Worm (Caenorhabditis elegans) whole organism, L4 larva: Measurements from ENCODE around the gene taco-1.
A peak's percentile ranks its signal among the peaks of the same experiment; 100 is the strongest.

Experiments
- F44E2.7 ChIP-seq: fragments of 200-800 bp; sonication (Bioruptor generic); IDR thresholded peaks from 2 replicates; pipeline ENCODE4 v2.1.2; 2022; ENCODE audit warnings: missing genetic modification characterization, missing compliant biosample characterization
- T26A8.4 ChIP-seq: fragments of 200-800 bp; sonication (Bioruptor generic); IDR thresholded peaks from 2 replicates; pipeline ENCODE4 v1.3.6; 2022; ENCODE audit warnings: missing genetic modification characterization, missing compliant biosample characterization
- Y75B8A.6 ChIP-seq: fragments of 200-800 bp; sonication (Bioruptor generic); IDR thresholded peaks from 2 replicates; pipeline ENCODE4 v1.3.6; 2022; ENCODE audit warnings: missing genetic modification reagents, missing genetic modification characterization, missing compliant biosample characterization
- ZK546.5 ChIP-seq, 2 experiments: sonication (generic microtip); optimal IDR thresholded peaks; 2 replicates each; lab custom pipeline; 2017; ENCODE audit warnings: missing biosample characterization in 2 of 2, missing genetic modification characterization in 2 of 2
- ama-1 ChIP-seq: fragments of 150-350 bp; optimal IDR thresholded peaks from 2 replicates; lab custom pipeline; 2014; ENCODE audit warnings: inconsistent platforms, mixed read lengths
- arid-1 ChIP-seq: fragments of 200-800 bp; sonication (Bioruptor generic); conservative IDR thresholded peaks from 2 replicates; pipeline ENCODE4 v1.3.6; 2022; ENCODE audit warnings: missing genetic modification reagents, missing genetic modification characterization, missing compliant biosample characterization
- attf-4 ChIP-seq: sonication (generic microtip); optimal IDR thresholded peaks from 3 replicates; lab custom pipeline; 2017; ENCODE audit warnings: missing biosample characterization, missing genetic modification characterization
- ceh-32 ChIP-seq: sonication (generic microtip); optimal IDR thresholded peaks from 2 replicates; lab custom pipeline; 2016; ENCODE audit warnings: mild to moderate bottlenecking, missing genetic modification characterization, missing compliant biosample characterization; ENCODE audit not compliant: poor library complexity
- cey-2 ChIP-seq: sonication (generic microtip); optimal IDR thresholded peaks from 3 replicates; lab custom pipeline; 2017; ENCODE audit warnings: missing genetic modification characterization, mild to moderate bottlenecking, missing compliant biosample characterization, antibody characterized with exemption, borderline replicate concordance; ENCODE audit not compliant: insufficient read depth
- ctbp-1 ChIP-seq: fragments of 200-800 bp; sonication (Bioruptor generic); IDR thresholded peaks from 2 replicates; pipeline ENCODE4 v1.3.6; 2022; ENCODE audit warnings: missing genetic modification reagents, missing genetic modification characterization, missing compliant biosample characterization
- dmd-6 ChIP-seq: fragments of 200-800 bp; sonication (Bioruptor generic); IDR thresholded peaks from 2 replicates; pipeline ENCODE4 v1.3.6; 2022; ENCODE audit warnings: missing genetic modification reagents, missing genetic modification characterization, missing compliant biosample characterization
- hlh-11 ChIP-seq: fragments of 200-800 bp; sonication (Bioruptor generic); optimal IDR thresholded peaks from 2 replicates; lab custom pipeline; 2018; ENCODE audit warnings: mild to moderate bottlenecking, missing genetic modification characterization, missing compliant biosample characterization
- hmg-1.1 ChIP-seq: fragments of 200-800 bp; sonication (Bioruptor generic); IDR thresholded peaks from 2 replicates; pipeline ENCODE4 v1.3.6; 2022; ENCODE audit warnings: missing genetic modification reagents, missing genetic modification characterization, missing compliant biosample characterization
- jun-1 ChIP-seq: fragments of 150-350 bp; optimal IDR thresholded peaks from 2 replicates; lab custom pipeline; 2014; ENCODE audit warnings: missing biosample characterization, missing genetic modification reagents, missing genetic modification characterization
- lin-15B ChIP-seq: fragments of 150-350 bp; sonication (generic microtip); optimal IDR thresholded peaks from 3 replicates; lab custom pipeline; 2014; ENCODE audit warnings: missing biosample characterization, missing genetic modification characterization
- mdt-29 ChIP-seq: fragments of 200-800 bp; sonication (Bioruptor generic); IDR thresholded peaks from 2 replicates; pipeline ENCODE4 v1.3.6; 2022; ENCODE audit warnings: missing genetic modification reagents, missing genetic modification characterization, missing compliant biosample characterization
- mep-1 ChIP-seq: fragments of 150-350 bp; sonication (generic microtip); optimal IDR thresholded peaks from 3 replicates; lab custom pipeline; 2014; ENCODE audit warnings: missing biosample characterization, missing genetic modification characterization
- mes-2 ChIP-seq: sonication (generic microtip); optimal IDR thresholded peaks from 2 replicates; lab custom pipeline; 2016; ENCODE audit warnings: missing genotype, mild to moderate bottlenecking, missing genetic modification characterization, missing compliant biosample characterization; ENCODE audit not compliant: poor library complexity, severe bottlenecking
- mxl-3 ChIP-seq: fragments of 200-800 bp; sonication (Bioruptor generic); optimal IDR thresholded peaks from 2 replicates; lab custom pipeline; 2018; ENCODE audit warnings: mild to moderate bottlenecking, missing genetic modification characterization, missing compliant biosample characterization
- nhr-102 ChIP-seq: sonication (generic microtip); optimal IDR thresholded peaks from 2 replicates; lab custom pipeline; 2016; ENCODE audit warnings: mild to moderate bottlenecking, missing genetic modification characterization, moderate library complexity, missing compliant biosample characterization
- nhr-111 ChIP-seq: fragments of 200-800 bp; sonication (Bioruptor generic); optimal IDR thresholded peaks from 2 replicates; lab custom pipeline; 2018; ENCODE audit warnings: mild to moderate bottlenecking, missing genetic modification characterization, missing compliant biosample characterization
- nhr-28 ChIP-seq: fragments of 150-350 bp; optimal IDR thresholded peaks from 2 replicates; lab custom pipeline; 2014; ENCODE audit warnings: missing biosample characterization, missing genetic modification characterization
- nhr-41 ChIP-seq: fragments of 200-800 bp; sonication (Bioruptor generic); IDR thresholded peaks from 2 replicates; pipeline ENCODE4 v1.3.6; 2022; ENCODE audit warnings: missing genetic modification reagents, missing genetic modification characterization, missing compliant biosample characterization
- nhr-6 ChIP-seq: fragments of 150-350 bp; optimal IDR thresholded peaks from 2 replicates; lab custom pipeline; 2014; ENCODE audit warnings: missing biosample characterization, missing genetic modification characterization
- nhr-76 ChIP-seq: fragments of 150-350 bp; optimal IDR thresholded peaks from 2 replicates; lab custom pipeline; 2014; ENCODE audit warnings: missing biosample characterization, missing genetic modification characterization
- nhr-77 ChIP-seq: fragments of 150-350 bp; optimal IDR thresholded peaks from 2 replicates; lab custom pipeline; 2014; ENCODE audit warnings: missing biosample characterization, missing genetic modification characterization
- php-3 ChIP-seq: fragments of 200-800 bp; sonication (Bioruptor generic); IDR thresholded peaks from 2 replicates; pipeline ENCODE4 v1.3.6; 2022; ENCODE audit warnings: missing genetic modification reagents, missing genetic modification characterization, missing compliant biosample characterization
- rbr-2 ChIP-seq: sonication (generic microtip); optimal IDR thresholded peaks from 2 replicates; lab custom pipeline; 2016; ENCODE audit warnings: missing genotype, missing genetic modification characterization, missing compliant biosample characterization
- sdz-12 ChIP-seq: fragments of 200-800 bp; sonication (Bioruptor generic); optimal IDR thresholded peaks from 2 replicates; lab custom pipeline; 2018; ENCODE audit warnings: mild to moderate bottlenecking, missing genetic modification characterization, missing compliant biosample characterization
- set-16 ChIP-seq: fragments of 200-800 bp; sonication (Bioruptor generic); IDR thresholded peaks from 2 replicates; pipeline ENCODE4 v1.3.6; 2022; ENCODE audit warnings: missing genetic modification reagents, missing genetic modification characterization, missing compliant biosample characterization
- snpc-4 ChIP-seq: fragments of 150-350 bp; optimal IDR thresholded peaks from 2 replicates; lab custom pipeline; 2014; ENCODE audit warnings: missing biosample characterization, missing genetic modification characterization
- spr-1 ChIP-seq: sonication (generic microtip); optimal IDR thresholded peaks from 2 replicates; lab custom pipeline; 2016; ENCODE audit warnings: mild to moderate bottlenecking, missing genetic modification characterization, missing compliant biosample characterization
- tra-1 ChIP-seq: fragments of 200-800 bp; sonication (Bioruptor generic); IDR thresholded peaks from 2 replicates; pipeline ENCODE4 v1.3.6; 2022; ENCODE audit warnings: missing genetic modification reagents, missing genetic modification characterization, missing compliant biosample characterization
- zfp-2 ChIP-seq: sonication (generic microtip); optimal IDR thresholded peaks from 2 replicates; lab custom pipeline; 2016; ENCODE audit warnings: mild to moderate bottlenecking, missing genetic modification characterization, missing compliant biosample characterization
- ztf-11 ChIP-seq: fragments of 150-350 bp; optimal IDR thresholded peaks from 2 replicates; lab custom pipeline; 2014; ENCODE audit warnings: missing biosample characterization, missing genetic modification characterization
- ztf-7 ChIP-seq: fragments of 150-350 bp; optimal IDR thresholded peaks from 2 replicates; lab custom pipeline; 2014; ENCODE audit warnings: missing biosample characterization, missing genetic modification characterization

taco-1 gene

DNA sequence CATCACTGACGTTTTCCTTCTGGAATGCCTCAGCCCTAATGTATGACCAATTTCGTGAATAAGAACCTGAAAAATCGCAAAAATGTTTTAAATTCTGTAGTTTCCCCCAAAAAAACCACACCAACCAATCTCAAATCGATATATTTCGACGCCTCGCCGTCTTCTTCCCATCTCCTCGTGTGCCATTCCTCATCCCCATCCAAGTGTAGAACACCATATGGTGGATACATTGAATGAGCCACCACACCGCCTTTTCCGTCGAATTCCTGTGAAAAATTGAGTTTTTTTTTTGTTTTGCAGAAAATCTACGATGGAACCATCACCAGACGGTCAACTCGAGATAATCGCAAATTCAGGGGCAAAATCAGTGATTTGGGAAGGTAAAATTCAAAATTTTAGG lies 8.4 kb downstream of the taco-1 start, which contains the start of gene Y50D7A.1:
Y50D7A.1 (plus strand) TSS at position 301 of the 400 bp plus-strand sequence.
- TF ChIP-seq nhr-102 (tag; lab: Kevin White, UChicago) (no peak), mes-2 (tag; lab: Kevin White, UChicago) (no peak), nhr-28 (tag; lab: Kevin White, UChicago) (no peak), nhr-6 (tag; lab: Kevin White, UChicago) (no peak), lin-15B (no peak), Y75B8A.6 (no peak), nhr-41 (no peak), ceh-32 (no peak), spr-1 (tag; lab: Kevin White, UChicago) (no peak), ZK546.5 (tag; optimal IDR thresholded peaks at IDR 0.05; lab: Kevin White, UChicago) (no peak), hmg-1.1 (GFP tag; lab: Robert Waterston, UW) (no peak), sdz-12 (no peak), mep-1 (tag; lab: Kevin White, UChicago) (no peak), tra-1 (no peak), nhr-77 (tag; lab: Kevin White, UChicago) (no peak), mxl-3 (no peak), snpc-4 (tag; lab: Kevin White, UChicago) (no peak), zfp-2 (tag; lab: Kevin White, UChicago) (no peak), arid-1 (GFP tag; lab: Robert Waterston, UW) (no peak), jun-1 (tag; lab: Kevin White, UChicago) (no peak)

DNA sequence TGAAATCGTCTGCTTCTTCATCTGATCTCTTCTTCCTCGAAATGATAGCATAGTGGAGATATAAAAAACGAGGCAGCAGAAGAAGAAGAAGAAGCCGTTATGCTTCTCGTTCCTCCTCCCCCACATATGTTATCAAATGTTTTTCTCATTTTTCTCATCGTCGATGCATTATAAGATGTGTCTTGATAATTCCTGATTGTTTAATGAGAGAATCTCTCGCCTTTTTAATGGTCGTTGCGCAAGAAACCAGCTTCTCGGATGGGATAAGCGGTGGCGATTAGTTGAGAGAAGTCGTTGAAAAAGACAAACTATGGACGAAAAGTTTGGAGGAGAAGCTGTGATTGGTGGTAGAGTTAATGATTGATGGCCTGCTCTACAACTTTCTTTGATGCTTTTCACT lies 10.6 kb downstream of the taco-1 start, which contains the start of gene Y50D7A.13:
Y50D7A.13 (minus strand) TSS at position 101 of the 400 bp plus-strand sequence.
- no peak for TF ChIP-seq mdt-29 (GFP tag; lab: Robert Waterston, UW)
- TF ChIP-seq ama-1, result no peak
- no peak for TF ChIP-seq ztf-7 (tag; lab: Kevin White, UChicago)
- no peak for TF ChIP-seq attf-4 (tag; lab: Kevin White, UChicago)
- no peak for TF ChIP-seq nhr-76
- no peak for TF ChIP-seq rbr-2
- TF ChIP-seq nhr-77 (tag; lab: Kevin White, UChicago), result no peak
- no peak for TF ChIP-seq lin-15B
- no peak for TF ChIP-seq nhr-111 (GFP tag; lab: Kevin White, UChicago)
- no peak for TF ChIP-seq cey-2 (tag; lab: Kevin White, UChicago)
- TF ChIP-seq ctbp-1 (GFP tag; lab: Robert Waterston, UW), result no peak
- TF ChIP-seq F44E2.7 (GFP tag; lab: Robert Waterston, UW), result no peak
- TF ChIP-seq nhr-6 (tag; lab: Kevin White, UChicago), result no peak

DNA sequence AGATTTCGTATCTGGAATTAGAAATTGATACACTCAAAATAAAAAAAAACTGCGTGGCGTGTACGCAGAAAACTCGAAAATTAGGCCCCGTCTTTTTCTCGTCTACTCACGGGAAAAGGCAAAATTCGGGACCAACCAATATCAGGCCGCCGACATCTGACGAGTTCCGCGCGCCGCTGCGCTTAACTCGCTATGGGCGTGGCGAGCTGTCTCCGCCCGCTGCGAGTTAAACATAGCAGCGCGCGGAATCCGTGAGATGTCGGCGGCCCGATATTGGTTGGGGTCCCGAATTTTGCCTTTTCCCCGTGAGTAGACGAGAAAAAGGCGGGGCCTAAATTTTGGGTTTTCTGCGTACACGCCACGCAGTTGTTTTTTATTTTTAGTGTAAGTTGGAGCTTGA lies 14.0 kb downstream of the taco-1 start:
- peak; percentile 51; the same call in 1 of the 2 replicates for TF ChIP-seq php-3
- TF ChIP-seq set-16, result peak; percentile 75

DNA sequence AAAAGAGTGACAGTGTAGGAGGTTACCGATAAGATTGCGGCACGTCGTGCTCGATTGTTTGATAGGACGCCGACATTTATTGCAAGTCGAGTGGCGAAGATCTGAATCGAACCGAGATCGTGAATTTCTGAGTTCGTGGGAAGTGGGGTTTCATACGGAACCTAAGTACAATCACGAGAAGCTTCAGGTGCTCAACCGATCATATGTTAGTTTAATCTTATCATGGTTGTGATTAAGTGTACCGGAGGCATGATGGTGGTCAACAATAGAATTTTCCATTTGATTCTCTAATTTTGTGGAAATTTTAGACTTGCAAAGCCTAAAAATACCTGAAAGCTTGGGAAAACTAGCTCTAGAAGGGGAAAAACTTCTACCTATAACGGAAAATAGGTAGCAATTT lies 14.5 kb downstream of the taco-1 start, which contains the start of gene ads-1:
ads-1 (minus strand) TSS at position 101 of the 400 bp plus-strand sequence.
- no peak for TF ChIP-seq ztf-11 (tag; lab: Kevin White, UChicago)
- no peak for TF ChIP-seq hlh-11 (tag; lab: Kevin White, UChicago)
- peak; percentile 6; the same call in 1 of the 2 replicates for TF ChIP-seq dmd-6 (GFP tag; lab: Robert Waterston, UW)
- no peak for TF ChIP-seq T26A8.4 (GFP tag; lab: Robert Waterston, UW)
- no peak for TF ChIP-seq ctbp-1 (GFP tag; lab: Robert Waterston, UW)
